Worm (Caenorhabditis elegans) whole organism, L3 larva: ENCODE results near the gene W02A2.12.
A peak's percentile ranks its signal among the peaks of the same experiment; 100 is the strongest.

Experiments used
- R02D3.7 ChIP-seq: fragments of 150-350 bp; optimal IDR thresholded peaks from 2 replicates; lab custom pipeline; 2014; ENCODE audit warnings: missing biosample characterization, missing genetic modification characterization
- aly-2 ChIP-seq: fragments of 150-350 bp; optimal IDR thresholded peaks from 2 replicates; lab custom pipeline; 2014; ENCODE audit warnings: missing biosample characterization, missing genetic modification characterization
- ama-1 ChIP-seq: fragments of 150-350 bp; optimal IDR thresholded peaks from 2 replicates; lab custom pipeline; 2018
- ceh-28 ChIP-seq: fragments of 150-350 bp; optimal IDR thresholded peaks from 2 replicates; lab custom pipeline; 2014; ENCODE audit warnings: missing biosample characterization, missing genetic modification reagents, missing genetic modification characterization
- ceh-9 ChIP-seq: sonication (generic microtip); optimal IDR thresholded peaks from 2 replicates; lab custom pipeline; 2018; ENCODE audit warnings: missing biosample characterization, missing genetic modification characterization
- elt-2 ChIP-seq: sonication (generic microtip); optimal IDR thresholded peaks from 2 replicates; lab custom pipeline; 2016; ENCODE audit warnings: missing genetic modification reagents, mild to moderate bottlenecking, missing genetic modification characterization, missing compliant biosample characterization
- elt-3 ChIP-seq, 3 experiments: fragments of 150-350 bp in 1 of 3; sonication (generic microtip) in 2 of 3; optimal IDR thresholded peaks; 2 replicates in 2 of 3; 4 replicates in 1 of 3; lab custom pipeline; 2014 to 2017; ENCODE audit warnings: missing biosample characterization in 3 of 3, missing genetic modification characterization in 3 of 3
- fkh-10 ChIP-seq: sonication (generic microtip); optimal IDR thresholded peaks from 2 replicates; lab custom pipeline; 2017; ENCODE audit warnings: missing biosample characterization, missing genetic modification reagents, missing genetic modification characterization
- fos-1 ChIP-seq: fragments of 150-350 bp; optimal IDR thresholded peaks from 2 replicates; lab custom pipeline; 2014; ENCODE audit warnings: missing biosample characterization, missing genetic modification characterization
- hmg-11 ChIP-seq: sonication (generic microtip); optimal IDR thresholded peaks from 2 replicates; lab custom pipeline; 2016; ENCODE audit warnings: missing genetic modification characterization, missing compliant biosample characterization
- jun-1 ChIP-seq: fragments of 150-350 bp; optimal IDR thresholded peaks from 2 replicates; lab custom pipeline; 2014; ENCODE audit warnings: missing biosample characterization, missing genetic modification reagents, missing genetic modification characterization
- lin-15B ChIP-seq: fragments of 150-350 bp; optimal IDR thresholded peaks from 2 replicates; lab custom pipeline; 2014; ENCODE audit warnings: missing biosample characterization, missing genetic modification characterization
- lin-39 ChIP-seq: fragments of 150-350 bp; optimal IDR thresholded peaks from 2 replicates; lab custom pipeline; 2018; ENCODE audit warnings: missing biosample characterization, missing genetic modification reagents, missing genetic modification characterization
- lsy-12 ChIP-seq: sonication (generic microtip); optimal IDR thresholded peaks from 2 replicates; lab custom pipeline; 2016; ENCODE audit warnings: mild to moderate bottlenecking, missing genetic modification characterization, missing compliant biosample characterization
- mdl-1 ChIP-seq: fragments of 150-350 bp; optimal IDR thresholded peaks from 2 replicates; lab custom pipeline; 2014; ENCODE audit warnings: missing biosample characterization, missing genetic modification characterization
- nfya-1 ChIP-seq: sonication (generic microtip); optimal IDR thresholded peaks from 2 replicates; lab custom pipeline; 2017; ENCODE audit warnings: missing genetic modification characterization, mild to moderate bottlenecking, missing compliant biosample characterization, antibody characterized with exemption, moderate library complexity; ENCODE audit not compliant: insufficient read depth
- nhr-11 ChIP-seq: fragments of 150-350 bp; optimal IDR thresholded peaks from 2 replicates; lab custom pipeline; 2014; ENCODE audit warnings: missing biosample characterization, missing genetic modification characterization
- nhr-12 ChIP-seq: fragments of 150-350 bp; optimal IDR thresholded peaks from 2 replicates; lab custom pipeline; 2014; ENCODE audit warnings: missing biosample characterization, missing genetic modification characterization
- nhr-23 ChIP-seq: fragments of 150-350 bp; optimal IDR thresholded peaks from 2 replicates; lab custom pipeline; 2014; ENCODE audit warnings: missing biosample characterization, missing genetic modification reagents, missing genetic modification characterization
- nhr-237 ChIP-seq: fragments of 150-350 bp; optimal IDR thresholded peaks from 2 replicates; lab custom pipeline; 2014; ENCODE audit warnings: missing biosample characterization, missing genetic modification characterization
- nhr-25 ChIP-seq: sonication (generic microtip); optimal IDR thresholded peaks from 2 replicates; lab custom pipeline; 2017; ENCODE audit warnings: missing biosample characterization, missing genetic modification characterization
- nhr-28 ChIP-seq: fragments of 150-350 bp; optimal IDR thresholded peaks from 2 replicates; lab custom pipeline; 2014; ENCODE audit warnings: missing biosample characterization, missing genetic modification characterization
- nhr-43 ChIP-seq: sonication (generic microtip); optimal IDR thresholded peaks from 2 replicates; lab custom pipeline; 2016; ENCODE audit warnings: mild to moderate bottlenecking, missing genetic modification characterization, missing compliant biosample characterization; ENCODE audit not compliant: poor library complexity, severe bottlenecking
- nhr-67 ChIP-seq: fragments of 150-350 bp; optimal IDR thresholded peaks from 2 replicates; lab custom pipeline; 2014; ENCODE audit warnings: missing biosample characterization, missing genetic modification characterization
- nhr-76 ChIP-seq: fragments of 150-350 bp; sonication (generic microtip); optimal IDR thresholded peaks from 5 replicates; lab custom pipeline; 2014; ENCODE audit warnings: missing biosample characterization, missing genetic modification characterization
- nhr-77 ChIP-seq: fragments of 150-350 bp; optimal IDR thresholded peaks from 2 replicates; lab custom pipeline; 2014; ENCODE audit warnings: missing biosample characterization, missing genetic modification characterization
- pha-4 ChIP-seq: fragments of 150-350 bp; optimal IDR thresholded peaks from 2 replicates; lab custom pipeline; 2014; ENCODE audit warnings: missing biosample characterization, missing genetic modification reagents, missing genetic modification characterization
- pqm-1 ChIP-seq: fragments of 150-350 bp; optimal IDR thresholded peaks from 2 replicates; lab custom pipeline; 2017; ENCODE audit warnings: missing biosample characterization, missing genetic modification characterization, inconsistent platforms
- skn-1 ChIP-seq: fragments of 150-350 bp; optimal IDR thresholded peaks from 2 replicates; lab custom pipeline; 2014; ENCODE audit warnings: missing biosample characterization, missing genetic modification characterization
- tbx-2 ChIP-seq: sonication (generic microtip); optimal IDR thresholded peaks from 2 replicates; lab custom pipeline; 2016; ENCODE audit warnings: mild to moderate bottlenecking, missing genetic modification characterization, missing compliant biosample characterization
- zag-1 ChIP-seq: fragments of 150-350 bp; optimal IDR thresholded peaks from 2 replicates; lab custom pipeline; 2014; ENCODE audit warnings: missing biosample characterization, missing genetic modification characterization
- ztf-4 ChIP-seq: fragments of 150-350 bp; optimal IDR thresholded peaks from 2 replicates; lab custom pipeline; 2014; ENCODE audit warnings: missing biosample characterization, missing genetic modification characterization

W02A2.12 gene

ce11 chrIV:13393246-13393716, 44.6 kb upstream of the W02A2.12 start:
- TF ChIP-seq nfya-1, result peak; percentile 9
- TF ChIP-seq nhr-28 (tag; lab: Kevin White, UChicago), result peak; percentile 17
- peak; percentile 92 for TF ChIP-seq pqm-1 (tag; lab: Kevin White, UChicago)
- TF ChIP-seq skn-1, result peak; percentile 61
- TF ChIP-seq nhr-25 (tag; lab: Kevin White, UChicago), result peak; percentile 54
- no peak for TF ChIP-seq nhr-67
- peak; percentile 87 for TF ChIP-seq nhr-23
- TF ChIP-seq nhr-77 (tag; lab: Kevin White, UChicago), result peak; percentile 7
- peak; percentile 26 for TF ChIP-seq jun-1 (tag; lab: Kevin White, UChicago)
- peak in 1 of 3 experiments; percentile 7 for TF ChIP-seq elt-3 (tag; optimal IDR thresholded peaks at IDR 0.05; lab: Kevin White, UChicago)
- TF ChIP-seq pha-4 (tag; lab: Kevin White, UChicago), result no peak
- peak; percentile 47 for TF ChIP-seq lsy-12 (tag; lab: Kevin White, UChicago)
- TF ChIP-seq nhr-11 (tag; lab: Kevin White, UChicago), result no peak
- peak; percentile 7 for TF ChIP-seq ztf-4
- peak; percentile 7 for TF ChIP-seq nhr-43 (tag; lab: Kevin White, UChicago)
- peak; percentile 90 for TF ChIP-seq elt-2 (tag; lab: Kevin White, UChicago)
- TF ChIP-seq nhr-237 (tag; lab: Kevin White, UChicago), result no peak

ce11 chrIV:13392230-13392629, 43.6 kb upstream of the W02A2.12 start:
- peak; percentile 10 for TF ChIP-seq nhr-43 (tag; lab: Kevin White, UChicago)
- TF ChIP-seq nhr-67, result no peak
- no peak for TF ChIP-seq lsy-12 (tag; lab: Kevin White, UChicago)
- no peak for TF ChIP-seq pqm-1 (tag; lab: Kevin White, UChicago)
- TF ChIP-seq ama-1 (lab: Kevin White, UChicago), result peak; percentile 72
- TF ChIP-seq, all 47 proteins: peak for 2

- TF ChIP-seq nhr-23 (no peak), ceh-9 (no peak), fos-1 (tag; lab: Kevin White, UChicago) (no peak), zag-1 (tag; lab: Kevin White, UChicago) (no peak), mdl-1 (tag; lab: Kevin White, UChicago) (no peak), tbx-2 (tag; lab: Kevin White, UChicago) (no peak), hmg-11 (tag; lab: Kevin White, UChicago) (no peak), elt-3 (tag; optimal IDR thresholded peaks at IDR 0.05; lab: Kevin White, UChicago) (no peak)
- TF ChIP-seq, all 47 proteins: peak for 0
Observed at ce11 chrIV:13390770-13391169, 42.1 kb upstream of the W02A2.12 start.

- TF ChIP-seq lin-39 (tag; lab: Kevin White, UChicago), result no peak
- TF ChIP-seq R02D3.7 (tag; lab: Kevin White, UChicago), result no peak
- no peak for TF ChIP-seq nhr-67
- TF ChIP-seq nhr-43 (tag; lab: Kevin White, UChicago), result peak; percentile 36
Observed at ce11 chrIV:13389237-13389636, 40.6 kb upstream of the W02A2.12 start.

- peak; percentile 35 for TF ChIP-seq nhr-23
- TF ChIP-seq ztf-4, result peak; percentile 76
- TF ChIP-seq lsy-12 (tag; lab: Kevin White, UChicago), result peak; percentile 51
- peak; percentile 80 for TF ChIP-seq ama-1 (lab: Kevin White, UChicago)
- TF ChIP-seq nhr-28 (tag; lab: Kevin White, UChicago), result no peak
- peak; percentile 49 for TF ChIP-seq aly-2 (tag; lab: Kevin White, UChicago)
- no peak for TF ChIP-seq fkh-10
- peak; percentile 0 for TF ChIP-seq nhr-25 (tag; lab: Kevin White, UChicago)
- peak; percentile 3 for TF ChIP-seq hmg-11 (tag; lab: Kevin White, UChicago)
- TF ChIP-seq elt-2 (tag; lab: Kevin White, UChicago), result peak; percentile 12
- TF ChIP-seq nhr-43 (tag; lab: Kevin White, UChicago), result peak; percentile 54
- no peak for TF ChIP-seq nhr-67
- TF ChIP-seq nhr-77 (tag; lab: Kevin White, UChicago), result peak; percentile 40
- TF ChIP-seq skn-1, result no peak
- TF ChIP-seq nfya-1, result peak; percentile 9
- TF ChIP-seq pqm-1 (tag; lab: Kevin White, UChicago), result peak; percentile 19
- peak; percentile 38 for TF ChIP-seq jun-1 (tag; lab: Kevin White, UChicago)
- TF ChIP-seq, all 47 proteins: peak for 13
Observed at ce11 chrIV:13388779-13389178, 40.1 kb upstream of the W02A2.12 start.

ce11 chrIV:13386903-13387302, 38.3 kb upstream of the W02A2.12 start, which contains the start of gene lsm-3:
Gene lsm-3, plus strand, starts transcription at chrIV:13387203.
- TF ChIP-seq pqm-1 (tag; lab: Kevin White, UChicago) (no peak), nhr-28 (tag; lab: Kevin White, UChicago) (no peak), nhr-76 (no peak), nhr-12 (tag; lab: Kevin White, UChicago) (no peak), lin-15B (no peak), ceh-28 (tag; lab: Kevin White, UChicago) (no peak), ceh-9 (no peak)
